Worm (Caenorhabditis elegans): ENCODE data around the gene str-28.

DNA sequence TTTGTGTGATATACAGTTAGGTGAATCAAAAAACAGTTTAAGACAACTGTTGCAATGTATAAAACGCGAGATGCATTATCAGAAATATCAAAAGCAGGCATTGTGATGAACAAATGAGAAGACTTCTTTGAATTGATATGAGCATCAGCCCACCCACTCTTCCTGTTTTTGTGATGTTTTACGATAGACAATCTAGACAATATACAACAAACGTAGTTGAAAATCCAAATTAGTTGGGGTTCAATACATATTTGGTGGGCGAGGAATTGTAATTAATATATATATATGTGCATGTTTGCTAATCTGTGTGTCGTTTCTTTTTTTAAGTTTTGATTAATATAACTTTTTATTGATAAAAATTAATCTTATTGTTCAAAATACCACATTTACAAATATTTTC is at the start of gene str-28:
- TF ChIP-seq hlh-30 (tag; optimal IDR thresholded peaks at IDR 0.05; ENCODE audit: insufficient read depth): no peak
- no peak for TF ChIP-seq nfya-1 (tag; optimal IDR thresholded peaks at IDR 0.05)
- TF ChIP-seq sdc-2 (tag; optimal IDR thresholded peaks at IDR 0.05): no peak
- TF ChIP-seq hlh-8 (tag; optimal IDR thresholded peaks at IDR 0.05): no peak
- TF ChIP-seq ceh-48 (tag; optimal IDR thresholded peaks at IDR 0.05): no peak
- TF ChIP-seq sox-4 (tag; optimal IDR thresholded peaks at IDR 0.05): no peak
